Fruit fly (Drosophila melanogaster): ENCODE data around the gene CG42504.

Gene CG42504

dm6 chr3R:11982547-11982946 lies 49.0 kb downstream of the CG42504 start:
- TF ChIP-seq D1 (tag; optimal IDR thresholded peaks at IDR 0.05) (peak; percentile 11), CG34367 (tag; optimal IDR thresholded peaks at IDR 0.05) (no peak)

DNA sequence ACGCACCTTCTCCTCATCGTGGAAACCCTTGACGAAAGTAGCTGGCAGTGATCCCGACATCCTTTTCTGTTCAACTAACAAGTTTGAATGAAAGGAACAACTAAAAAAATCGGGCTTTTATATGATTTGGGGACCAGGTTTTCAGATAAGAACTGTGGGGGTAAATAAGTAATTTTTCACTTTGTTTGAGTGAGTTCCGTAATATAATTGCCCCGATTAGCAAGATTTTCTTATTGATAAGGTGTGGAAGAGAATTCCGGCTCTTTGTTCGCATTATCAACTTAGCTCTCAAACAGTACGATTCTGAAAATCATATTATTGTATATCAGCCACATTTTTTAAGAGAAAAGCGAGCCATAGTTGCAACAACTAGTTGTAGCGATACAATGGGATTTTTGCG lies 49.6 kb downstream of the CG42504 start, which contains the start of gene CG12224:
TSS of gene CG12224 (minus strand) at position 101 of the 400 bp plus-strand sequence.
- no peak for TF ChIP-seq EcR (GFP tag; optimal IDR thresholded peaks at IDR 0.05)
- no peak for TF ChIP-seq Pif1B (GFP tag; optimal IDR thresholded peaks at IDR 0.05)
- no peak for TF ChIP-seq CG34367 (tag; optimal IDR thresholded peaks at IDR 0.05)
- no peak for TF ChIP-seq CG32121 (GFP tag; IDR thresholded peaks at IDR 0.05)
- no peak for TF ChIP-seq Pif1A (GFP tag; optimal IDR thresholded peaks at IDR 0.05)
- no peak for TF ChIP-seq CG8159 (tag; optimal IDR thresholded peaks at IDR 0.05)
- TF ChIP-seq CG14655 (GFP tag; optimal IDR thresholded peaks at IDR 0.05): no peak
- no peak for TF ChIP-seq rn (GFP tag; IDR thresholded peaks at IDR 0.05)
- TF ChIP-seq CG9948 (tag; optimal IDR thresholded peaks at IDR 0.05): no peak
- TF ChIP-seq CG15710 (tag; optimal IDR thresholded peaks at IDR 0.05): no peak
- no peak for TF ChIP-seq gl (tag; optimal IDR thresholded peaks at IDR 0.05)
- TF ChIP-seq CG17806 (tag; optimal IDR thresholded peaks at IDR 0.05): no peak
- no peak for TF ChIP-seq fd96Ca (GFP tag; IDR thresholded peaks at IDR 0.05)
- no peak for TF ChIP-seq CG12605 (GFP tag; IDR thresholded peaks at IDR 0.05)
- no peak for TF ChIP-seq Ets98B (GFP tag; IDR thresholded peaks at IDR 0.05)
- no peak for TF ChIP-seq CG13204 (GFP tag; optimal IDR thresholded peaks at IDR 0.05)
- TF ChIP-seq D1 (tag; optimal IDR thresholded peaks at IDR 0.05): no peak
- TF ChIP-seq CG8301 (tag; optimal IDR thresholded peaks at IDR 0.05): no peak

DNA sequence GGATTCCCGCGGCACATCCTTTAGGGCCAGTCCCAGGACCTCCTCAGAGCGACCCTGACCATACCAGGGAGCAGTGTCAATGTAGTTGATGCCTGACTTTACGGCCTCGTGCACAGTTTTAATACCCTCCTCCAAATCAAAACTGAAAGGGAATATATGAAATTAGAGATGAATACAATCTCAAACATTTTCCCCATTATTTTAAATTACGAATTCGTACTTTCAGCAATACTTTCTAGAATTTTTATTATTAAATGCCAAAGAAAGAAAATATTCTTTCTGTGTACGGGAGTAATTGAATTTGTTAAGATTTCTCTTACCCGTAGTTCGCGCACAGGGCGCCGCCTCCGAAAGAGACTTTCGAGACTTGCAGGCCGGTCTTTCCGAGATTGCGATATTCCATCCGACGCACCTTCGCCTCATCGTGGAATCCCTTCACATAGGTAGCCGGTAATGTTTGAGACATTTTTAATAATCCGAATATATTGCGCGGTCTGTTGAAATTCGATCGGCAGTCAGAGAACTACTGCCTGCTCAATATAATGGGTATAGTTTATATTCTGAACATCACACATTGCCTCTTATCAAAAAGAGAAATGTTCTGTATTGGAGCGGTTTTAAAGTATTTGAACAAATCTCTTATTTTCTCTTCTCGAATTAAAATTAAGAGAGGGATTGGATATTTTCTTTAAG lies 51.5 kb downstream of the CG42504 start, which contains the start of gene CG18547:
TSS of gene CG18547 (minus strand) at position 512 of the 693 bp plus-strand sequence.
- peak; percentile 31 for TF ChIP-seq Snoo (tag; optimal IDR thresholded peaks at IDR 0.05)
- TF ChIP-seq gl (tag; optimal IDR thresholded peaks at IDR 0.05): no peak
- TF ChIP-seq CG32121 (GFP tag; IDR thresholded peaks at IDR 0.05): no peak
- TF ChIP-seq CG14655 (GFP tag; optimal IDR thresholded peaks at IDR 0.05): peak; percentile 52
- peak; percentile 57 for TF ChIP-seq CG8301 (tag; optimal IDR thresholded peaks at IDR 0.05)
- TF ChIP-seq CG34367 (tag; optimal IDR thresholded peaks at IDR 0.05): peak; percentile 42
- TF ChIP-seq D1 (tag; optimal IDR thresholded peaks at IDR 0.05): no peak
- peak; percentile 62 for TF ChIP-seq CG8159 (tag; optimal IDR thresholded peaks at IDR 0.05)
- TF ChIP-seq CG4496 (GFP tag; IDR thresholded peaks at IDR 0.05): peak; percentile 68; the same call in 2 of the 3 replicates
- peak; percentile 15 for TF ChIP-seq EcR (GFP tag; optimal IDR thresholded peaks at IDR 0.05)
- TF ChIP-seq CG13204 (GFP tag; optimal IDR thresholded peaks at IDR 0.05): no peak
- TF ChIP-seq Pif1A (GFP tag; optimal IDR thresholded peaks at IDR 0.05): peak; percentile 22
- no peak for TF ChIP-seq CG10348 (GFP tag; IDR thresholded peaks at IDR 0.05)
- no peak for TF ChIP-seq rn (GFP tag; IDR thresholded peaks at IDR 0.05)
- no peak for TF ChIP-seq CG12605 (GFP tag; IDR thresholded peaks at IDR 0.05)
- 0 out of 2 replicates have a peak, but pooled peaks have one; percentile 31 for TF ChIP-seq Ets98B (GFP tag; IDR thresholded peaks at IDR 0.05)
- TF ChIP-seq CG17806 (tag; optimal IDR thresholded peaks at IDR 0.05): peak; percentile 59
- TF ChIP-seq CG15710 (tag; optimal IDR thresholded peaks at IDR 0.05): peak; percentile 46
- peak; percentile 44 for TF ChIP-seq Pif1B (GFP tag; optimal IDR thresholded peaks at IDR 0.05)
- TF ChIP-seq fd96Ca (GFP tag; IDR thresholded peaks at IDR 0.05): no peak
- TF ChIP-seq CG9948 (tag; optimal IDR thresholded peaks at IDR 0.05): peak; percentile 51

DNA sequence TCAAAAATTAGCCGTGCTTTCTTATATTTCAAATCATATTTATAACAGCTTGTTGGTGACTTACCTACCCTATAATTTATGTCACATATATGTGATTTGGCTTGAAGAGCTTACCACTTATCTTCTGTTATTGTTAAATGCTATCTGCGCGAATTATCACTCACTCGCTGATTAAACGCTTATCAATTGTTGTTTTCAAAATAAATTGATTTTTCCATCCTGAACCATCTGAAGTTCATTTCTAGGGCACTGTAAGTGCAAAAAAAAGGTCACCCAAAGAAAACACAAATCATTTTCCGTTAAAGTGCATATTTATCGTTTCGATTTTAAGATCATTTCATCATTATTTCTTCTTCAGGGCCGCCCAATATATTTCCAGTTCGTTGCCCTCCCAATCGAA lies 53.3 kb downstream of the CG42504 start:
- TF ChIP-seq CG34367 (tag; optimal IDR thresholded peaks at IDR 0.05) (no peak), Pif1A (GFP tag; optimal IDR thresholded peaks at IDR 0.05) (no peak)

All from whole organism, pupa.